Fruit fly (Drosophila melanogaster): ENCODE measurements around the gene Lgr1.

DNA sequence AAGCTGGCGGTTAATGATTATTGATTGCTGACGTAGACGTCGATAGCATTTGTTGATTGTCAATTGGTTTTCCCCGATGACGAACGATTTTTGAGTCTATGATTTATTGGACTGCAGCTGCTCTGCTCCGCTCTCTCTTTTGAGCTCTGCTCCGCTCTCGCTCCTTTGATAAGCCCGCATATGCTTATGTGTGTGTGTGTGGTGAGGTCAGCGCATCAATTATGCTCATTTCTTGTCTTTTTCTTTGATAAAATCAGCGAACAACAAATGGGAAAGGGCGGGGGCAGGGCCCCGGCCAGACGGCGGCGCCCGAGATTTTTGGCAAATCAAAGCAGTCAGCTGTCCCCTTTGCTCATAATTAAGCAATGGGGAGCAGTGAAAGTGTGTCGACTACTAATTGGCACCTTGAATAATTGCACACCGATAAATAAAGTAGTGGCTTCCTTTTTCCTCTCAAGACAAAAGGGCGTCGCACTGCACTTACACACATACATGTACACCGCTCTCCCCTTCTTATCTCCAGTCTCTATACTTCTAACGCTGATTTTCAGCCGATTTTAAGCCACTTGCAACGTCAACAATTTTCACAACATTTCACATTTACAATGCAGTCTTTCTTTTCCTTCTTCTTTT is 43.9 kb upstream of the Lgr1 start:
- TF ChIP-seq pad (GFP tag; optimal IDR thresholded peaks at IDR 0.05) (no peak), Crg-1 (GFP tag; optimal IDR thresholded peaks at IDR 0.05) (no peak), CG1620 (GFP tag; optimal IDR thresholded peaks at IDR 0.05) (no peak), CG33017 (tag; optimal IDR thresholded peaks at IDR 0.05) (no peak), Mnt (GFP tag; optimal IDR thresholded peaks at IDR 0.05) (no peak), CG7045 (GFP tag; optimal IDR thresholded peaks at IDR 0.05) (no peak)

Data from whole organism, adult.